Worm (Caenorhabditis elegans) whole organism, late embryonic: ENCODE data around the gene sru-29.

Experiments used
- ama-1 ChIP-seq: fragments of 150-350 bp; optimal IDR thresholded peaks from 2 replicates; lab custom pipeline; 2014
- ceh-19 ChIP-seq: fragments of 200-800 bp; sonication (Bioruptor generic); optimal IDR thresholded peaks from 2 replicates; lab custom pipeline; 2018; ENCODE audit warnings: mild to moderate bottlenecking, missing genetic modification characterization, missing compliant biosample characterization
- ceh-31 ChIP-seq: sonication (generic microtip); optimal IDR thresholded peaks from 2 replicates; lab custom pipeline; 2016; ENCODE audit warnings: missing genetic modification characterization, missing compliant biosample characterization
- ceh-9 ChIP-seq: sonication (generic microtip); optimal IDR thresholded peaks from 2 replicates; lab custom pipeline; 2016; ENCODE audit warnings: mild to moderate bottlenecking, missing genetic modification characterization, inconsistent platforms, missing compliant biosample characterization
- fkh-10 ChIP-seq: fragments of 150-350 bp; optimal IDR thresholded peaks from 2 replicates; lab custom pipeline; 2014; ENCODE audit warnings: missing biosample characterization, missing genetic modification reagents, missing genetic modification characterization
- hlh-30 ChIP-seq: sonication (generic microtip); optimal IDR thresholded peaks from 2 replicates; lab custom pipeline; 2017; ENCODE audit warnings: antibody characterized with exemption, missing genetic modification characterization, missing compliant biosample characterization; ENCODE audit not compliant: insufficient read depth
- lim-6 ChIP-seq: sonication (generic microtip); optimal IDR thresholded peaks from 2 replicates; lab custom pipeline; 2016; ENCODE audit warnings: missing genetic modification characterization, missing compliant biosample characterization
- pag-3 ChIP-seq: sonication (generic microtip); optimal IDR thresholded peaks from 2 replicates; lab custom pipeline; 2016; ENCODE audit warnings: missing compliant biosample characterization, missing genetic modification characterization, borderline replicate concordance
- pat-9 ChIP-seq: fragments of 200-800 bp; sonication (Bioruptor generic); optimal IDR thresholded peaks from 2 replicates; lab custom pipeline; 2018; ENCODE audit warnings: mild to moderate bottlenecking, missing genetic modification characterization, moderate library complexity, missing compliant biosample characterization
- pax-1 ChIP-seq: fragments of 150-350 bp; optimal IDR thresholded peaks from 2 replicates; lab custom pipeline; 2014; ENCODE audit warnings: missing biosample characterization, missing genetic modification characterization
- pqm-1 ChIP-seq: sonication (generic microtip); optimal IDR thresholded peaks from 2 replicates; lab custom pipeline; 2016; ENCODE audit warnings: missing genetic modification characterization, missing compliant biosample characterization
- rnt-1 ChIP-seq: sonication (generic microtip); optimal IDR thresholded peaks from 2 replicates; lab custom pipeline; 2016; ENCODE audit warnings: missing genetic modification characterization, missing compliant biosample characterization
- syd-9 ChIP-seq: sonication (generic microtip); optimal IDR thresholded peaks from 2 replicates; lab custom pipeline; 2016; ENCODE audit warnings: mild to moderate bottlenecking, missing genetic modification characterization, moderate library complexity, missing compliant biosample characterization
- tbx-7 ChIP-seq: sonication (generic microtip); optimal IDR thresholded peaks from 2 replicates; lab custom pipeline; 2016; ENCODE audit warnings: missing genotype, missing genetic modification characterization, missing compliant biosample characterization

DNA sequence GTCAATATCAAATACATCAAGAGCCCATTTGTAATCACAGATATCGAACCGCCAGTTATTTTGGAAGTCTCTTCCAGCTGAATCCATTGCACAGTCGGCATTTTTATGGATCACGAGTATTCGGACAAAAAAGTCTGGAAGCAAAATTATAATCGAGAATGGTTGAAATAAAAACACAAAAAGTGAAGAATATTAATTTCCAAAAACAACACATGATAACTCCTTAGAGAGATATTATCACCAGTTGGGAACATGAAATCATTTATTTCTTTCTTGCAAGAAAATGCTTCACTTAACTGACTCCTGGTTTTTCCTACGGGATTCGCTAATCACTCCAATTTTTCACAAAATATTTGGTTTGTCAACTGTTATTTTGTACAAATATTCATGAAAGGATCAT lies 12.9 kb downstream of the sru-29 start, which contains the start of gene str-2:
- TF ChIP-seq ceh-9 (tag; lab: Kevin White, UChicago) (no peak), ama-1 (no peak), pag-3 (no peak), fkh-10 (GFP tag; lab: Kevin White, UChicago) (no peak), ceh-31 (tag; lab: Kevin White, UChicago) (no peak), ceh-19 (no peak), lim-6 (no peak), pat-9 (tag; lab: Kevin White, UChicago) (no peak), pax-1 (tag; lab: Kevin White, UChicago) (no peak), tbx-7 (no peak), hlh-30 (no peak), rnt-1 (tag; lab: Kevin White, UChicago) (no peak), syd-9 (tag; lab: Kevin White, UChicago) (no peak), pqm-1 (tag; lab: Kevin White, UChicago) (no peak)
